Fruit fly (Drosophila melanogaster) whole organism, adult: Measurements from ENCODE around the gene CG6980.

Experiments used
- CG11617 ChIP-seq: fragments of 200-800 bp; sonication (Bioruptor generic); optimal IDR thresholded peaks from 2 replicates; lab custom pipeline; 2017; ENCODE audit warnings: mild to moderate bottlenecking, missing biosample characterization, missing genetic modification reagents, missing genetic modification characterization
- CG33017 ChIP-seq: fragments of 200-800 bp; sonication (Bioruptor generic); optimal IDR thresholded peaks from 2 replicates; lab custom pipeline; 2018; ENCODE audit warnings: missing biosample characterization, mild to moderate bottlenecking, missing genetic modification characterization, moderate library complexity
- CG7101 ChIP-seq: fragments of 200-800 bp; sonication (Bioruptor generic); optimal IDR thresholded peaks from 2 replicates; lab custom pipeline; 2018; ENCODE audit warnings: missing biosample characterization, mild to moderate bottlenecking, missing genetic modification characterization, moderate library complexity
- pad ChIP-seq: fragments of 200-800 bp; sonication (Bioruptor generic); optimal IDR thresholded peaks from 3 replicates; lab custom pipeline; 2017; ENCODE audit warnings: missing biosample characterization, missing genetic modification characterization, mild to moderate bottlenecking, moderate library complexity, missing genetic modification reagents
- toe ChIP-seq: fragments of 200-800 bp; sonication (Bioruptor generic); optimal IDR thresholded peaks from 2 replicates; lab custom pipeline; 2016; ENCODE audit warnings: missing biosample characterization, missing genetic modification characterization

DNA sequence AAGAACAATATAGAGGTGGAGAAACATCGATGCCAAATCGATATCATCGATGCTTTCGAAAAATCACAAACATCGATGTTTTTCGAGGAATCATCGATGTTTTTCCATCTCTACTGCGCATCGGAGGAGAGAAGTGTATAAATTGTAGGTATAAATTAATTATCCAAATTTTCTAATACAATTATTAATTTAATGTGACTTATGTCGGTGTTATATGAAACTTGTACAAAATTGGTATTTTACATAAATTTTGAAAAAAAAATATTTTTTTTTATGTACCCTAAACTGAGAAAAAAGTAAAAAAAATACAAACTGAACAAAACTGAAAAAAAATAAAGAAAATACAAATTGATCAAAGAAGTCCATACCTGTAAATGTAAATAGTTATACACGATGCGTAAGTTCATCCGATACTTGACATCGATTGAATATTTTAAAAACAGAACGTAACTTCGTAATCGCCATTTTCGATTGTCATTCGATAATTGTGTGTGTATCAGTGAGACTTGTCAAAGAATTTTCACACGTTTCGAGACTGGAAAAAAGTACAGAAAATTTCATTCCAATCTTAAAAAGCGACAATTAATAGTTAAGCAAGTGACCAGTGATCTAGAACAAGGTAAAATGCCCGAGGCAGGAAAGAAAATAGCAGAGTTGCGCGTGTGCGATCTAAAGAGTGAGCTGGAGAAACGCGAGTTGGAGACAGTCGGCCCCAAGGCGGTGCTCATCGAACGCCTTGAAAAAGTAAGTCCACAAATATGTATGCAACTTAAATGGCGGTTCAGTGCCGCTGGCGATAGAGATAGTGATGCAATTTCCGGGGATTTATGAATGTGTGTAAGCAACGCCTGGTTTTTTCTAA lies 9.8 kb downstream of the CG6980 start, which contains the start of the genes CG5808 and Saf-B:
- TF ChIP-seq pad (GFP tag; lab: Kevin White, UChicago) (no peak), CG33017 (tag; lab: Kevin White, UChicago) (no peak), toe (GFP tag; lab: Kevin White, UChicago) (no peak), CG7101 (tag; lab: Kevin White, UChicago) (no peak), CG11617 (peak; percentile 45)
